Fruit fly (Drosophila melanogaster): ENCODE data around the gene Doa.

The Doa gene

DNA sequence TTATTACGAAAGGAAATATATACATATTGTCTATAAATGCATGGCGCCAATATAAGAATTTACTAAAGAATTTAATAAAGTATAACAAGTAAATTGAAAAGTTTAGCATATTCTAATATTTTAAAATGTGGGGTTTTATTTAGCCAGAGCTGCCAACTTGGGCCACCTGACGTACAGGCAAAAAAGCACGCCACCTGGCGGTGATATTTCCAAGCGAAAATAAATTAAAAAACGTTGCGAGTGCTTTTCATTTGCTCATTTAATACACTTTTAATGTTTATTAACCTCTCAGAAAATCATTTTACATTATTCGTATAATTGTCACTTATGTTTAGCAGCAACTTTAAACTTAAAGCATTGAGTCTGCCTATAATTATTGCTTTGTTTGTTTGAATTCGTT is 17.5 kb upstream of the Doa start:
- TF ChIP-seq CG6854 (GFP tag; optimal IDR thresholded peaks at IDR 0.05) (no peak), CG1621 (tag; optimal IDR thresholded peaks at IDR 0.05) (no peak), Eip93F (GFP tag; optimal IDR thresholded peaks at IDR 0.05) (no peak), lz (GFP tag; optimal IDR thresholded peaks at IDR 0.05) (no peak), CG6792 (GFP tag; optimal IDR thresholded peaks at IDR 0.05) (no peak), Sox15 (GFP tag; optimal IDR thresholded peaks at IDR 0.05) (no peak), dsx (GFP tag; optimal IDR thresholded peaks at IDR 0.05; ENCODE audit: poor library complexity, severe bottlenecking) (no peak), OdsH (GFP tag; optimal IDR thresholded peaks at IDR 0.05) (no peak), Eip78C (GFP tag) (no peak)

DNA sequence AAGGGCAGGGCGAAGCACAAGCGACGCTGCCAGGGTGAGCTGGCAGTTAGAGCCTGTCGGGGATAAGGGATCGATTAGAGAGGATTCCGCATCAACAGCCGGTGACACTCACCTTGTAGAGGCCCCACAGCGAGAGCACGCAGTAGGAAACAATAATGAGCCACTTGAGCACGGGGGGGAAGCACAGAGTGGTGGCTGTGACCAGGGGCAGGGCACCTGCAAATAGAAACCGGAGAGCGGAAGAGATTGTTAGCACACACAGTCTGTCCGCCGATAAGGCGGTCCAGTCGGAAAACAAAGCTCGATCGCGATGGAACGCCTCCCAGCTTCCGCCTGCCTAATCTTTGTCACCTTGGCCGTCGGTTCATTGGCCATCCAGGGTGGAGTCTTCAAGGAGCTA is 15.3 kb upstream of the Doa start, which contains the start of gene Nepl17:
Nepl17 (plus strand) TSS at position 301 of the 400 bp plus-strand sequence.
- TF ChIP-seq svp (GFP tag) (peak; percentile 42), CG10631 (GFP tag; optimal IDR thresholded peaks at IDR 0.05) (no peak)

DNA sequence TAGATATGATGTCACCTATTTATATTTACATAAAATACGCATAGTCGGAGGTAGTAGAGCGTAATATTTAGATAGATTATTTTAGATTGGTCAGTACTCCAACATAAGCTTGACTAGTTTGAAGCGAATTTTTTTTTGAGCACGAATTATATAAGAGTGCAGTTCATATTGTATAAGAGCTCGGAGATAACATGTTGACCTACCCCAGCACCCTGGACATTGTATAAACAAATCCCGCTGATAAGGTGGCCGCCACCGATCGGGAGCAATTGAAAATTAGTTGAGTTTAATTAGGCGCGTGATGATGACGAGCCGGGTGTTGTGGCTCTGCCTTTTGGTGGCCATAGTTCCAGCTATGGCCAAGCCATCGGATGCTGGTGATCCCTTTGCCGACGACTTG is 12.5 kb upstream of the Doa start, which contains the start of gene Nepl18:
Nepl18 (plus strand) TSS at position 277 of the 400 bp plus-strand sequence.
- TF ChIP-seq svp (GFP tag) (peak; percentile 91), CG4318 (GFP tag; optimal IDR thresholded peaks at IDR 0.05) (no peak)

DNA sequence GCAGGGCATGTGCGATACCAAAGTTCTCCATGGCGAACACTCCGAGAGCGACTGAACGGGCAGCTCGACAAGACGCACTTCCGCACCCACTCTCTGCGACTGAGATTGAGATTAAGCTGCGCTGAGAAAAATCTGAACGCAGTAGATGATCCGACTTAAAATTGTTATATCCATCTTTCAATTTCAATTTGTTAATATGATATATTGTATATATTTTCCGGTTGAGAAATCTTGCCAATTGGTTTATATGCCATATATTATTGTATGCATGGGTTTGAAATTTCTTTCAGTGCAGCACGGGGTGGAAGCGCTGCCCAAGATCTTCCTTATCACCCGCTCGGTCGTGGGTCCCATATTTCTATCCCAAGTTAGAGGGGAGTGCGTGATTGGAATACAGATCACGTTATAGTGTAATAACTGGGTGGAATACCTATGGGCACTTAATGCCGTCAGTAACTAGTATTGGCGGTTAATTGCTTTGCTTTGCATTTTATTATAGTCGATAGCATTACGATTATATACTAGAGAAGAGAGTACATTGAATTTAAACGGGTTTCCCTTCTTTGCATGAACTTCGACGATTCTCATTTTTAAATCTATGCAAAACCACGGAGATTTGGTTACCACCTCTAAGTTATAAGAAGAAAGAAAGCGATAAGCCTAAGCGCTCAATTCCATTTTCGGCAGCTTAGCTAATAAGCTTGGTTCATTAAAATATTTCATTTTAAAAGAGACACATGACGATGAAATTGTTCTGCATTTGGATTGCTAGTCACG is 7.6 kb upstream of the Doa start, which contains the start of the genes Nepl19 and Nepl20:
Nepl19 (minus strand) TSS at position 57 of the 777 bp plus-strand sequence.
Nepl20 (plus strand) TSS at position 727 of the 777 bp plus-strand sequence.
- peak; percentile 77 for TF ChIP-seq vri (GFP tag; optimal IDR thresholded peaks at IDR 0.05)
- peak; percentile 87 for TF ChIP-seq CG15336 (GFP tag; IDR thresholded peaks at IDR 0.05)
- TF ChIP-seq topi (GFP tag; optimal IDR thresholded peaks at IDR 0.05): peak; percentile 90
- TF ChIP-seq salr (GFP tag; optimal IDR thresholded peaks at IDR 0.05): peak; percentile 77 to 84
- peak; percentile 85 for TF ChIP-seq CG11294 (GFP tag; IDR thresholded peaks at IDR 0.05)
- TF ChIP-seq Gug (GFP tag; IDR thresholded peaks at IDR 0.05): peak; percentile 93
- no peak for TF ChIP-seq Hr38 (GFP tag; optimal IDR thresholded peaks at IDR 0.05)
- peak; percentile 77 for TF ChIP-seq Hr39 (GFP tag; optimal IDR thresholded peaks at IDR 0.05)
- TF ChIP-seq CG10669 (GFP tag; optimal IDR thresholded peaks at IDR 0.05): peak; percentile 89
- TF ChIP-seq CG3032 (tag; optimal IDR thresholded peaks at IDR 0.05): peak; percentile 86
- peak; percentile 76 for TF ChIP-seq CG8319 (GFP tag; optimal IDR thresholded peaks at IDR 0.05)
- peak; percentile 86 for TF ChIP-seq lz (GFP tag; optimal IDR thresholded peaks at IDR 0.05)
- TF ChIP-seq Hr4 (GFP tag; optimal IDR thresholded peaks at IDR 0.05): peak; percentile 91
- TF ChIP-seq CG16779 (tag; optimal IDR thresholded peaks at IDR 0.05): peak; percentile 86
- TF ChIP-seq fkh (GFP tag; optimal IDR thresholded peaks at IDR 0.05): peak; percentile 29
- TF ChIP-seq pdm3 (GFP tag; optimal IDR thresholded peaks at IDR 0.05): peak; percentile 92
- TF ChIP-seq Blimp-1 (GFP tag; optimal IDR thresholded peaks at IDR 0.05): peak; percentile 36
- TF ChIP-seq Met (GFP tag; optimal IDR thresholded peaks at IDR 0.05): peak; percentile 87
- peak; percentile 79 for TF ChIP-seq Lpt (GFP tag; optimal IDR thresholded peaks at IDR 0.05)
- peak; percentile 90 for TF ChIP-seq OdsH (GFP tag; optimal IDR thresholded peaks at IDR 0.05)
- TF ChIP-seq CG3919 (GFP tag; optimal IDR thresholded peaks at IDR 0.05): peak; percentile 90
- TF ChIP-seq Eip75B (GFP tag; optimal IDR thresholded peaks at IDR 0.05): peak; percentile 88
- TF ChIP-seq fd59A (GFP tag; optimal IDR thresholded peaks at IDR 0.05): peak; percentile 78
- peak; percentile 77 for TF ChIP-seq CG11902 (GFP tag; optimal IDR thresholded peaks at IDR 0.05)
- TF ChIP-seq Sox102F (GFP tag; optimal IDR thresholded peaks at IDR 0.05): peak; percentile 87
- peak; percentile 89 for TF ChIP-seq net (GFP tag; optimal IDR thresholded peaks at IDR 0.05)
- peak; percentile 86 for TF ChIP-seq Sox14 (GFP tag; optimal IDR thresholded peaks at IDR 0.05)
- peak; percentile 73 for TF ChIP-seq CG4318 (GFP tag; optimal IDR thresholded peaks at IDR 0.05)
- peak; percentile 86 for TF ChIP-seq CG6276 (GFP tag; optimal IDR thresholded peaks at IDR 0.05)
- peak; percentile 85 for TF ChIP-seq spab (GFP tag; optimal IDR thresholded peaks at IDR 0.05)
- TF ChIP-seq svp (GFP tag): peak; percentile 99
- TF ChIP-seq Smox (GFP tag; optimal IDR thresholded peaks at IDR 0.05): peak; percentile 85
- TF ChIP-seq CG7368 (GFP tag; optimal IDR thresholded peaks at IDR 0.05): peak; percentile 86
- peak; percentile 84 for TF ChIP-seq CG31627 (GFP tag; optimal IDR thresholded peaks at IDR 0.05)
- peak; percentile 91 for TF ChIP-seq acj6 (GFP tag; optimal IDR thresholded peaks at IDR 0.05)
- peak; percentile 67 for TF ChIP-seq Ets21C (GFP tag; optimal IDR thresholded peaks at IDR 0.05)
- TF ChIP-seq Sox15 (GFP tag; optimal IDR thresholded peaks at IDR 0.05): peak; percentile 76
- TF ChIP-seq CG10631 (GFP tag; optimal IDR thresholded peaks at IDR 0.05): peak; percentile 86

Data from whole organism, prepupa.